Worm (Caenorhabditis elegans) whole organism, L2 larva: Measurements from ENCODE around the gene cec-3.

ENCODE experiments used
- snpc-4 ChIP-seq: fragments of 150-350 bp; optimal IDR thresholded peaks from 2 replicates; lab custom pipeline; 2014; ENCODE audit warnings: missing biosample characterization, missing genetic modification characterization
- unc-62 ChIP-seq: fragments of 150-350 bp; optimal IDR thresholded peaks from 2 replicates; lab custom pipeline; 2014; ENCODE audit warnings: missing biosample characterization, missing genetic modification reagents, missing genetic modification characterization

DNA sequence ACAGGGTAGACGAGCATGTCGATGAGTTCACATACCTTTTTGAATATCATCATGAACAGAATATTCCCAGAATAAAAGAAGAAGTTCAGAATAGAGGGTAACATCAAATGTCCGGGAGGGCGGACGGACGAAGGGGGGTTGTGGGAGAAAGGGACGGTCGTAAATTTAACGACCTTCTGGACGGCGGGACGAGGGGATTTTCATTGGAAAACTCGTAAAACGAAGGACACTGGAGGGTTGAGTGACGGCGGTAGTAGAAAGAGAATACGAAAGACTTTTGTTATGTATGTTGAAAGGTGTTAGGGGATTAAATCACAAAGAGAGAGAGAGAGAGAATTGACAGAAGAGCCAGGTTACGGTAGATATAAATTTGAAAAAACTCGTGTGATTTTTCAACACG lies 6.8 kb downstream of the cec-3 start:
- TF ChIP-seq unc-62 (no peak), snpc-4 (tag; lab: Kevin White, UChicago) (no peak)
